Worm (Caenorhabditis elegans) whole organism, L1 larva: ENCODE results near the gene B0554.5.

Experiments
- ama-1 ChIP-seq: fragments of 150-350 bp; optimal IDR thresholded peaks from 2 replicates; lab custom pipeline; 2014
- ces-1 ChIP-seq: fragments of 150-350 bp; optimal IDR thresholded peaks from 2 replicates; lab custom pipeline; 2014; ENCODE audit warnings: missing biosample characterization, missing genetic modification reagents, missing genetic modification characterization
- nhr-28 ChIP-seq: fragments of 150-350 bp; optimal IDR thresholded peaks from 2 replicates; lab custom pipeline; 2014; ENCODE audit warnings: missing biosample characterization, missing genetic modification characterization
- snu-23 ChIP-seq: sonication (generic microtip); optimal IDR thresholded peaks from 2 replicates; lab custom pipeline; 2016; ENCODE audit warnings: missing genetic modification characterization, missing compliant biosample characterization
- ztf-4 ChIP-seq: fragments of 150-350 bp; optimal IDR thresholded peaks from 2 replicates; lab custom pipeline; 2014; ENCODE audit warnings: missing biosample characterization, missing genetic modification characterization

ce11 chrV:388397-388796, 35.8 kb upstream of the B0554.5 start, which contains the start of gene ZK6.6:
- no peak for TF ChIP-seq ama-1 (lab: Kevin White, UChicago)
- TF ChIP-seq ztf-4 (tag; lab: Kevin White, UChicago): no peak
- no peak for TF ChIP-seq ces-1 (GFP tag; lab: Kevin White, UChicago)
- TF ChIP-seq snu-23: no peak
- TF ChIP-seq nhr-28: no peak
